Worm (Caenorhabditis elegans) whole organism, L2 larva: ENCODE measurements around the gene pdfr-1.

ENCODE experiments used
- C34F6.9 ChIP-seq: fragments of 150-350 bp; optimal IDR thresholded peaks from 2 replicates; lab custom pipeline; 2014; ENCODE audit warnings: missing biosample characterization, missing genetic modification characterization
- F13H6.1 ChIP-seq: sonication (generic microtip); optimal IDR thresholded peaks from 2 replicates; lab custom pipeline; 2016; ENCODE audit warnings: missing genetic modification characterization, missing compliant biosample characterization
- R02D3.7 ChIP-seq: fragments of 150-350 bp; optimal IDR thresholded peaks from 2 replicates; lab custom pipeline; 2014; ENCODE audit warnings: missing biosample characterization, missing genetic modification characterization
- ZK546.5 ChIP-seq: sonication (generic microtip); optimal IDR thresholded peaks from 2 replicates; lab custom pipeline; 2017; ENCODE audit warnings: missing biosample characterization, missing genetic modification characterization
- alr-1 ChIP-seq: fragments of 150-350 bp; optimal IDR thresholded peaks from 2 replicates; lab custom pipeline; 2014; ENCODE audit warnings: missing biosample characterization, missing genetic modification characterization
- aly-2 ChIP-seq: fragments of 150-350 bp; optimal IDR thresholded peaks from 2 replicates; lab custom pipeline; 2014; ENCODE audit warnings: missing biosample characterization, missing genetic modification characterization
- ama-1 ChIP-seq: fragments of 150-350 bp; optimal IDR thresholded peaks from 2 replicates; lab custom pipeline; 2018; ENCODE audit warnings: inconsistent platforms
- blmp-1 ChIP-seq: sonication (generic microtip); optimal IDR thresholded peaks from 2 replicates; lab custom pipeline; 2017; ENCODE audit warnings: missing genetic modification characterization, mild to moderate bottlenecking, missing compliant biosample characterization, antibody characterized with exemption, moderate library complexity; ENCODE audit not compliant: insufficient read depth
- ceh-16 ChIP-seq: fragments of 150-350 bp; optimal IDR thresholded peaks from 2 replicates; lab custom pipeline; 2014; ENCODE audit warnings: missing biosample characterization, missing genetic modification characterization
- ceh-82 ChIP-seq: fragments of 150-350 bp; optimal IDR thresholded peaks from 2 replicates; lab custom pipeline; 2014; ENCODE audit warnings: missing biosample characterization, missing genetic modification characterization
- crh-2 ChIP-seq: sonication (generic microtip); optimal IDR thresholded peaks from 2 replicates; lab custom pipeline; 2017; ENCODE audit warnings: missing biosample characterization, missing genetic modification characterization
- dmd-4 ChIP-seq: sonication (generic microtip); optimal IDR thresholded peaks from 2 replicates; lab custom pipeline; 2017; ENCODE audit warnings: missing biosample characterization, missing genetic modification characterization
- egl-27 ChIP-seq: sonication (generic microtip); optimal IDR thresholded peaks from 3 replicates; lab custom pipeline; 2017; ENCODE audit warnings: missing biosample characterization, missing genetic modification reagents, missing genetic modification characterization
- fos-1 ChIP-seq: fragments of 150-350 bp; optimal IDR thresholded peaks from 2 replicates; lab custom pipeline; 2014; ENCODE audit warnings: missing biosample characterization, missing genetic modification characterization
- gmeb-1 ChIP-seq: fragments of 150-350 bp; optimal IDR thresholded peaks from 2 replicates; lab custom pipeline; 2014; ENCODE audit warnings: missing biosample characterization, missing genetic modification characterization
- lin-13 ChIP-seq: fragments of 150-350 bp; optimal IDR thresholded peaks from 2 replicates; lab custom pipeline; 2014; ENCODE audit warnings: missing biosample characterization, missing genetic modification reagents, missing genetic modification characterization
- lin-39 ChIP-seq: fragments of 150-350 bp; optimal IDR thresholded peaks from 2 replicates; lab custom pipeline; 2014; ENCODE audit warnings: missing biosample characterization, missing genetic modification reagents, missing genetic modification characterization
- lsy-2 ChIP-seq, 2 experiments: fragments of 150-350 bp in 1 of 2; sonication (generic microtip) in 1 of 2; optimal IDR thresholded peaks; 2 replicates each; lab custom pipeline; 2014 to 2017; ENCODE audit warnings: missing biosample characterization in 2 of 2, missing genetic modification characterization in 2 of 2
- mab-5 ChIP-seq: fragments of 150-350 bp; optimal IDR thresholded peaks from 2 replicates; lab custom pipeline; 2014; ENCODE audit warnings: missing biosample characterization, missing genetic modification characterization
- mbf-1 ChIP-seq: sonication (generic microtip); optimal IDR thresholded peaks from 2 replicates; lab custom pipeline; 2017; ENCODE audit warnings: missing biosample characterization, missing genetic modification characterization
- mdl-1 ChIP-seq, 2 experiments: fragments of 150-350 bp in 1 of 2; sonication (generic microtip) in 1 of 2; optimal IDR thresholded peaks; 2 replicates each; lab custom pipeline; 2017; ENCODE audit warnings: missing biosample characterization in 2 of 2, missing genetic modification characterization in 2 of 2
- nhr-11 ChIP-seq: fragments of 150-350 bp; optimal IDR thresholded peaks from 2 replicates; lab custom pipeline; 2014; ENCODE audit warnings: missing biosample characterization, missing genetic modification characterization
- nhr-12 ChIP-seq: fragments of 150-350 bp; optimal IDR thresholded peaks from 2 replicates; lab custom pipeline; 2014; ENCODE audit warnings: missing biosample characterization, missing genetic modification characterization
- nhr-129 ChIP-seq: fragments of 150-350 bp; optimal IDR thresholded peaks from 2 replicates; lab custom pipeline; 2014; ENCODE audit warnings: missing biosample characterization, missing genetic modification characterization
- nhr-21 ChIP-seq: fragments of 150-350 bp; optimal IDR thresholded peaks from 2 replicates; lab custom pipeline; 2014; ENCODE audit warnings: missing biosample characterization, missing genetic modification characterization
- nhr-237 ChIP-seq: fragments of 150-350 bp; optimal IDR thresholded peaks from 2 replicates; lab custom pipeline; 2014; ENCODE audit warnings: missing biosample characterization, missing genetic modification characterization
- nhr-6 ChIP-seq: fragments of 150-350 bp; optimal IDR thresholded peaks from 2 replicates; lab custom pipeline; 2014; ENCODE audit warnings: missing biosample characterization, missing genetic modification characterization
- nhr-77 ChIP-seq: fragments of 150-350 bp; optimal IDR thresholded peaks from 2 replicates; lab custom pipeline; 2014; ENCODE audit warnings: missing biosample characterization, missing genetic modification characterization
- peb-1 ChIP-seq: fragments of 150-350 bp; optimal IDR thresholded peaks from 2 replicates; lab custom pipeline; 2014; ENCODE audit warnings: missing biosample characterization, missing genetic modification characterization
- skn-1 ChIP-seq: sonication (generic microtip); optimal IDR thresholded peaks from 2 replicates; lab custom pipeline; 2017; ENCODE audit warnings: missing biosample characterization, missing genetic modification characterization
- sma-9 ChIP-seq, 2 experiments: fragments of 150-350 bp in 1 of 2; sonication (generic microtip) in 1 of 2; optimal IDR thresholded peaks; 2 replicates each; lab custom pipeline; 2014 to 2016; ENCODE audit warnings: missing genetic modification characterization in 2 of 2, mild to moderate bottlenecking in 1 of 2, missing biosample characterization in 1 of 2, missing compliant biosample characterization in 1 of 2, missing genetic modification reagents in 1 of 2, moderate library complexity in 1 of 2
- snpc-4 ChIP-seq: fragments of 150-350 bp; optimal IDR thresholded peaks from 2 replicates; lab custom pipeline; 2014; ENCODE audit warnings: missing biosample characterization, missing genetic modification characterization
- unc-39 ChIP-seq: fragments of 150-350 bp; optimal IDR thresholded peaks from 2 replicates; lab custom pipeline; 2014; ENCODE audit warnings: missing biosample characterization, missing genetic modification characterization
- unc-55 ChIP-seq: fragments of 150-350 bp; sonication (generic microtip); optimal IDR thresholded peaks from 3 replicates; lab custom pipeline; 2014; ENCODE audit warnings: missing biosample characterization, missing genetic modification reagents, missing genetic modification characterization
- zag-1 ChIP-seq: fragments of 150-350 bp; optimal IDR thresholded peaks from 2 replicates; lab custom pipeline; 2014; ENCODE audit warnings: missing biosample characterization, missing genetic modification characterization
- ztf-1 ChIP-seq: fragments of 200-800 bp; sonication (Bioruptor generic); conservative IDR thresholded peaks from 2 replicates; pipeline ENCODE4 v1.3.6; 2022; ENCODE audit warnings: missing genetic modification characterization, missing compliant biosample characterization
- ztf-11 ChIP-seq: sonication (generic microtip); optimal IDR thresholded peaks from 2 replicates; lab custom pipeline; 2017; ENCODE audit warnings: missing biosample characterization, missing genetic modification characterization

The pdfr-1 gene

DNA sequence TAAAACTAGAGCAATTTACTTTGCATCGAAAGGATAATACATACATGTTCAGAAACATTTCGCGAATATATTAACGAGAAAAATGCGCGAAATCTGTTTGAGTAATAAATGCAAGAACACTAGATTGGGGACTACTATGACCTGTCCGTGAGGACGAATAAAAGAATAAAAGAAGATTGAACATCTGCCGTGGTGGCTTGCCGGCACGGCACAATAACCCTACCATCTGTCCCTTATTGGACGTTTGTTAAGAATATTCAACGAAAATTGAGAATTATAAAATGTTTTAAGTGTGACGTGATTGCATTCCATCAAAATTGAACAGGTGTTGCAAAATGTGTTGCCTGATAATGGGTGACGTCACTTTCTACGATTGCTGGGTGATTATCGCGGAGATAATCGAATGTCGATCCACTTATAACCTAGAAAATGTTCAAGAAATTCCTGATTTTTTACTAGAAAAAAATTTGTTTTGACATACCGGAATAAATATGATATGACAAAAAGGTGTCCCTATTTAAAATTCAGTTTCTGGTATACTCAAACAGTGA is 46.4 kb downstream of the pdfr-1 start:
- TF ChIP-seq sma-9 (GFP tag; optimal IDR thresholded peaks at IDR 0.05; lab: Kevin White, UChicago), result peak; percentile 63
- no peak for TF ChIP-seq sma-9 (tag; optimal IDR thresholded peaks at IDR 0.05; lab: Kevin White, UChicago)
- peak; percentile 3 for TF ChIP-seq fos-1 (tag; lab: Kevin White, UChicago)
- TF ChIP-seq aly-2 (tag; lab: Kevin White, UChicago), result no peak

DNA sequence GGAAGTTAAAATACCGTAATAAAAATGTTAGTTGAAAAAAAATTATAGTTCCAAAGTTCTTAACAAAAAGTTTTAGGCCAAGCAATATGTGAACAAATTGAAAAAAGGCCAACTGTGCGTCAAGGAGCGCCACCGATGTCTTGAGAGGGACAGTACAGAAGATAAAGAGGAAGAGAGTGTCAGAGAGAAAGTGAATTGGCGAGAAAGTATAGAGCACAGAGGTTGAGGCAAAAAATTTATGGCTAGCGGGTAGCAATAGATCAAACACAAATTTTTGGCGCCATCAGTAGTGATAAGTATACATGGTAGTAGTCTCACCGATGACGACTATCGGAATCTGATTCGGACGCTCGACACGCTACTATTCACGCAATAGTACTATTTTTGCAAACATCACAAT is 47.6 kb downstream of the pdfr-1 start:
- TF ChIP-seq sma-9 (GFP tag; optimal IDR thresholded peaks at IDR 0.05; lab: Kevin White, UChicago) (peak; percentile 29), sma-9 (tag; optimal IDR thresholded peaks at IDR 0.05; lab: Kevin White, UChicago) (no peak), skn-1 (tag; lab: Kevin White, UChicago) (no peak), fos-1 (tag; lab: Kevin White, UChicago) (peak; percentile 62), crh-2 (tag; lab: Kevin White, UChicago) (peak; percentile 18), blmp-1 (peak; percentile 18), nhr-21 (tag; lab: Kevin White, UChicago) (no peak)

DNA sequence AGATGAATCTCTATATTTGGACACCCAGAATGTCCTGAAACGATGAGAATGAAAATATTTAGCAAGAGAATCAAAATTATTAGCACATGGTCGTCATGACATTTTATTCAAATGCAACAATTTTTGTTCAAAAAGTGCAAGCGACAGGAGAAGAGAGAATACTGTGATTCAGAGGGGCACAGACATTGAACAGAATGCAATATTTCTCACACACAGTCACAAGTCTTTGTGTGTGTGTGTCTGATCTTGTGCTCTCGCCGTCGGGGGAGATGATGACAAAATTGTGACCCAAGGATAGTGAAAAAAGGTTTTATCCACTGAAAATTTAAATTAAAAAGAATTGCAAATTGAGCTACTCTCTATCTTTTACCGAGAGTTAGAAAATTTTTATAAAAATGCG is 48.7 kb downstream of the pdfr-1 start:
- TF ChIP-seq nhr-129 (tag; lab: Kevin White, UChicago) (peak; percentile 33), snpc-4 (tag; lab: Kevin White, UChicago) (no peak), gmeb-1 (tag; lab: Kevin White, UChicago) (no peak), fos-1 (tag; lab: Kevin White, UChicago) (peak; percentile 19)

DNA sequence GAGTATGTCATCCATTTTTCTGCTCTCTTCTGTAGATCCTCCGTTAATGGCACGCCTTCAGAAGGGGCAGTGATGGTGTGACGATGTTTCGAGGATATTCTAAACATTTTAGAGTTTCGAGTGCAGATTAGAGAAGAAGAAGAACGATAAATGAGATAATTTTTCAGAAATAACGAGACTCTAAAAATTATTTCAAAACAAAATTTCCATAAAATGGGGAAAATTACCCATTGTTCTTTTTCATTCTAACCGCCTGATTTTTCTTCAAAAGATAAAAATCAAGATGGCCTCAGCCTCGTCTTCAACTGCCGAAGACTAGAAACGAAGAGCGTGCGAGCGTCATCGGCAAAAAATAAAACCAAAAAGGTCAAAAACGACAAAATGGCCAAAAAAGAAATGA is 50.8 kb downstream of the pdfr-1 start, which contains the start of gene let-765:
let-765 (minus strand) TSS at position 101 of the 400 bp plus-strand sequence.
- TF ChIP-seq sma-9 (GFP tag; optimal IDR thresholded peaks at IDR 0.05; lab: Kevin White, UChicago) (no peak), sma-9 (tag; optimal IDR thresholded peaks at IDR 0.05; lab: Kevin White, UChicago) (no peak), ceh-82 (tag; lab: Kevin White, UChicago) (no peak), lin-39 (tag; lab: Kevin White, UChicago) (no peak), aly-2 (tag; lab: Kevin White, UChicago) (no peak), alr-1 (tag; lab: Kevin White, UChicago) (no peak), nhr-21 (tag; lab: Kevin White, UChicago) (no peak), lsy-2 (tag; optimal IDR thresholded peaks at IDR 0.05; lab: Kevin White, UChicago) (no peak), peb-1 (no peak), ceh-16 (tag; lab: Kevin White, UChicago) (no peak), mab-5 (tag; lab: Kevin White, UChicago) (no peak), nhr-77 (tag; lab: Kevin White, UChicago) (no peak)
- TF ChIP-seq, all 48 proteins: peak for 0

DNA sequence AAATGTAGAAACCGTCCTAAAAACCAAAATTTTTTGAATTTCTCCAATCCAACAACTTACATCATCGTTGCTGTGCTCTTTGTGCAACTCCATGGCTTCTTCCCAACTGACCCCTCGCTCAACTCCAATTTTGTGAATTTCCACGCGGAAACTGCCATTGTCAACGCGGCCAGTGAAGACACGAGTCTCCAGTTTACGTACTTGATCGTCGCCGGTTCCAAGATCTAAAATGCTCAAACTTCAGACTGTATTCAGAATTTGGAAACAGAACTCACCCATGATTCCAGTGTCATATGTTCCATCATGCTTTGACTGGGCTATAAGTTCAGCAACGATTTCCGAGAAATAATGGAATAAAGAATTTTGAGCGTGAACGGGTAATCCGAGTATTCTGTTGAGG is 57.8 kb downstream of the pdfr-1 start:
- no peak for TF ChIP-seq unc-39
- TF ChIP-seq ama-1 (lab: Kevin White, UChicago), result no peak
- no peak for TF ChIP-seq alr-1 (tag; lab: Kevin White, UChicago)
- no peak for TF ChIP-seq F13H6.1 (tag; lab: Kevin White, UChicago)
- TF ChIP-seq ZK546.5 (tag; lab: Kevin White, UChicago), result no peak
- TF ChIP-seq zag-1 (tag; lab: Kevin White, UChicago), result no peak
- TF ChIP-seq lin-39 (tag; lab: Kevin White, UChicago), result no peak
- no peak for TF ChIP-seq snpc-4 (tag; lab: Kevin White, UChicago)
- no peak for TF ChIP-seq dmd-4 (tag; lab: Kevin White, UChicago)
- TF ChIP-seq nhr-21 (tag; lab: Kevin White, UChicago), result no peak
- no peak for TF ChIP-seq mab-5 (tag; lab: Kevin White, UChicago)
- no peak for TF ChIP-seq nhr-12 (tag; lab: Kevin White, UChicago)
- TF ChIP-seq unc-55, result no peak
- no peak for TF ChIP-seq egl-27 (tag; lab: Kevin White, UChicago)
- TF ChIP-seq C34F6.9 (tag; lab: Kevin White, UChicago), result no peak
- TF ChIP-seq sma-9 (GFP tag; optimal IDR thresholded peaks at IDR 0.05; lab: Kevin White, UChicago), result no peak
- TF ChIP-seq sma-9 (tag; optimal IDR thresholded peaks at IDR 0.05; lab: Kevin White, UChicago), result no peak
- TF ChIP-seq mbf-1, result no peak
- no peak for TF ChIP-seq gmeb-1 (tag; lab: Kevin White, UChicago)
- TF ChIP-seq ztf-1 (GFP tag; lab: Robert Waterston, UW), result no peak

DNA sequence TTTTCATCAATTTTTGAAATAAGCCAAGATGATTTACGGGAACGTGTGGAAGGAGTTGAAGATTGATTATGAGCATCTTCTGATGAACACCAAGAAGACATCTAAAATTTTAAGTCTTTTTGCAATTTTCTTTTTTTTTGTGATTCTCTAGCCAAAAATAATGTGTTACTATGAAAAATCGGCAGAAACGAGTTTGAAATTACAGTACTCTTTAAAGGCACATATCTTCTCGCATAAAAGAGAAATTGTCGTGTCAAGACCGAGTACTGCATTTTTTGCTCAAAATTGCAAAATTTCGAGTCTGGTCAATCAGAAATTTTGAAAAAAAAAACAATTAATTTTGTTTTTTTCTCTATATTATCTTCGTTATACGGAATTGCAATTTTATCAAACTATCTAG is 59.8 kb downstream of the pdfr-1 start, which contains the start of gene F20H11.1:
F20H11.1 (minus strand) TSS at position 101 of the 400 bp plus-strand sequence.
- TF ChIP-seq ama-1 (lab: Kevin White, UChicago), result no peak
- TF ChIP-seq nhr-77 (tag; lab: Kevin White, UChicago), result no peak
- no peak for TF ChIP-seq mdl-1 (tag; optimal IDR thresholded peaks at IDR 0.05; lab: Kevin White, UChicago)
- no peak for TF ChIP-seq zag-1 (tag; lab: Kevin White, UChicago)
- no peak for TF ChIP-seq ztf-11 (tag; lab: Kevin White, UChicago)
- TF ChIP-seq nhr-6 (tag; lab: Kevin White, UChicago), result no peak
- no peak for TF ChIP-seq F13H6.1 (tag; lab: Kevin White, UChicago)
- TF ChIP-seq lin-13 (GFP tag; lab: Kevin White, UChicago), result no peak
- no peak for TF ChIP-seq snpc-4 (tag; lab: Kevin White, UChicago)
- no peak for TF ChIP-seq unc-39
- no peak for TF ChIP-seq aly-2 (tag; lab: Kevin White, UChicago)
- TF ChIP-seq nhr-129 (tag; lab: Kevin White, UChicago), result no peak
- no peak for TF ChIP-seq dmd-4 (tag; lab: Kevin White, UChicago)
- no peak for TF ChIP-seq R02D3.7 (tag; lab: Kevin White, UChicago)
- no peak for TF ChIP-seq nhr-237 (tag; lab: Kevin White, UChicago)
- TF ChIP-seq alr-1 (tag; lab: Kevin White, UChicago), result no peak
- TF ChIP-seq crh-2 (tag; lab: Kevin White, UChicago), result no peak
- TF ChIP-seq ceh-16 (tag; lab: Kevin White, UChicago), result no peak
- no peak for TF ChIP-seq nhr-11
